Fruit fly (Drosophila melanogaster) whole organism, pupa: ENCODE results near the gene mRpS33.

Experiments used
- CG12605 ChIP-seq: fragments of 200-800 bp; sonication (Bioruptor generic); IDR thresholded peaks from 2 replicates; pipeline ENCODE4 v1.3.6; 2022; ENCODE audit warnings: missing biosample characterization, missing genetic modification characterization
- CG13204 ChIP-seq: fragments of 200-800 bp; sonication (Bioruptor generic); optimal IDR thresholded peaks from 2 replicates; lab custom pipeline; 2018; ENCODE audit warnings: missing biosample characterization, mild to moderate bottlenecking, missing genetic modification characterization, moderate library complexity
- CG14655 ChIP-seq: fragments of 200-800 bp; sonication (Bioruptor generic); optimal IDR thresholded peaks from 3 replicates; lab custom pipeline; 2017; ENCODE audit warnings: mild to moderate bottlenecking, missing biosample characterization, missing genetic modification reagents, missing genetic modification characterization
- CG32121 ChIP-seq: fragments of 200-800 bp; sonication (Bioruptor generic); IDR thresholded peaks from 2 replicates; pipeline ENCODE4 v1.3.6; 2022; ENCODE audit warnings: missing biosample characterization, missing genetic modification characterization
- CG9948 ChIP-seq: fragments of 200-800 bp; sonication (Bioruptor generic); optimal IDR thresholded peaks from 2 replicates; lab custom pipeline; 2018; ENCODE audit warnings: missing biosample characterization, mild to moderate bottlenecking, missing genetic modification characterization, moderate library complexity
- D1 ChIP-seq: fragments of 200-800 bp; sonication (Bioruptor generic); optimal IDR thresholded peaks from 2 replicates; lab custom pipeline; 2018; ENCODE audit warnings: missing biosample characterization, mild to moderate bottlenecking, missing genetic modification characterization, moderate library complexity
- EcR ChIP-seq: fragments of 200-800 bp; sonication (Bioruptor generic); optimal IDR thresholded peaks from 3 replicates; lab custom pipeline; 2019; ENCODE audit warnings: missing biosample characterization, missing genetic modification characterization, mild to moderate bottlenecking, moderate library complexity, missing genetic modification reagents
- Ets98B ChIP-seq: fragments of 200-800 bp; sonication (Bioruptor generic); IDR thresholded peaks from 2 replicates; pipeline ENCODE4 v1.3.6; 2022; ENCODE audit warnings: missing biosample characterization, missing genetic modification characterization
- Pif1A ChIP-seq: fragments of 200-800 bp; sonication (Bioruptor generic); optimal IDR thresholded peaks from 3 replicates; lab custom pipeline; 2016; ENCODE audit warnings: missing biosample characterization, missing genetic modification characterization
- Pif1B ChIP-seq: fragments of 200-800 bp; sonication (Bioruptor generic); optimal IDR thresholded peaks from 3 replicates; lab custom pipeline; 2016; ENCODE audit warnings: missing biosample characterization, missing genetic modification characterization
- fd96Ca ChIP-seq: fragments of 200-800 bp; sonication (Bioruptor generic); IDR thresholded peaks from 3 replicates; pipeline ENCODE4 v1.3.6; 2022; ENCODE audit warnings: missing biosample characterization, missing genetic modification characterization
- gl ChIP-seq: fragments of 200-800 bp; sonication (Bioruptor generic); optimal IDR thresholded peaks from 2 replicates; lab custom pipeline; 2018; ENCODE audit warnings: missing biosample characterization, mild to moderate bottlenecking, missing genetic modification characterization

dm6 chr3R:16454192-16454591 lies 17.8 kb upstream of the mRpS33 start, which contains the start of gene CG10405:
- no peak for TF ChIP-seq gl
- no peak for TF ChIP-seq Ets98B (GFP tag; lab: Robert Waterston, UW)
- TF ChIP-seq CG32121 (GFP tag; lab: Robert Waterston, UW): no peak
- TF ChIP-seq CG14655: no peak
- no peak for TF ChIP-seq fd96Ca (GFP tag; lab: Robert Waterston, UW)
- TF ChIP-seq CG9948 (tag; lab: Kevin White, UChicago): no peak
- no peak for TF ChIP-seq Pif1A
- TF ChIP-seq CG12605 (GFP tag; lab: Robert Waterston, UW): no peak
- TF ChIP-seq D1 (tag; lab: Kevin White, UChicago): no peak
- TF ChIP-seq EcR (GFP tag; lab: Kevin White, UChicago): no peak
- no peak for TF ChIP-seq Pif1B (GFP tag; lab: Kevin White, UChicago)
- no peak for TF ChIP-seq CG13204 (GFP tag; lab: Kevin White, UChicago)
